Fruit fly (Drosophila melanogaster): Measurements from ENCODE around the gene CG5805.

CG5805 gene

dm6 chr3R:24787042-24787565 lies at the start of gene CG5805:
Gene CG5805, minus strand, starts transcription at chr3R:24787421.
- TF ChIP-seq Myc (optimal IDR thresholded peaks at IDR 0.05) (no peak), h (optimal IDR thresholded peaks at IDR 0.05) (no peak), ttk (optimal IDR thresholded peaks at IDR 0.05) (no peak), Sin3A (optimal IDR thresholded peaks at IDR 0.05) (no peak), insv (optimal IDR thresholded peaks at IDR 0.05) (no peak)

dm6 chr3R:24833652-24834051 lies 46.4 kb upstream of the CG5805 start, which contains the start of gene sosie:
Gene sosie, plus strand, starts transcription at chr3R:24833952.
- TF ChIP-seq ttk (optimal IDR thresholded peaks at IDR 0.05): no peak
- TF ChIP-seq Sin3A (optimal IDR thresholded peaks at IDR 0.05): no peak
- TF ChIP-seq h (optimal IDR thresholded peaks at IDR 0.05): no peak
- TF ChIP-seq Myc (optimal IDR thresholded peaks at IDR 0.05): no peak
- TF ChIP-seq insv (optimal IDR thresholded peaks at IDR 0.05): no peak
- no peak for TF ChIP-seq psq (optimal IDR thresholded peaks at IDR 0.05)

dm6 chr3R:24829887-24830351 lies 42.7 kb upstream of the CG5805 start, which contains the start of the genes Kaz and CG43273:
Gene Kaz, minus strand, starts transcription at chr3R:24829959.
Gene CG43273, plus strand, starts transcription at chr3R:24830301.
- no peak for TF ChIP-seq psq (optimal IDR thresholded peaks at IDR 0.05)
- no peak for TF ChIP-seq h (optimal IDR thresholded peaks at IDR 0.05)
- no peak for TF ChIP-seq insv (optimal IDR thresholded peaks at IDR 0.05)
- no peak for TF ChIP-seq Myc (optimal IDR thresholded peaks at IDR 0.05)
- TF ChIP-seq Sin3A (optimal IDR thresholded peaks at IDR 0.05): no peak
- no peak for TF ChIP-seq ttk (optimal IDR thresholded peaks at IDR 0.05)

- TF ChIP-seq psq (optimal IDR thresholded peaks at IDR 0.05) (no peak), Sin3A (optimal IDR thresholded peaks at IDR 0.05) (no peak), Myc (optimal IDR thresholded peaks at IDR 0.05) (no peak), ttk (optimal IDR thresholded peaks at IDR 0.05) (no peak), insv (optimal IDR thresholded peaks at IDR 0.05) (no peak), h (optimal IDR thresholded peaks at IDR 0.05) (no peak)
Observed at dm6 chr3R:24828234-24828633, 41.0 kb upstream of the CG5805 start, which contains the start of gene RabX4. Gene RabX4, minus strand, starts transcription at chr3R:24828409.

- TF ChIP-seq ttk (optimal IDR thresholded peaks at IDR 0.05): no peak
- no peak for TF ChIP-seq insv (optimal IDR thresholded peaks at IDR 0.05)
- no peak for TF ChIP-seq psq (optimal IDR thresholded peaks at IDR 0.05)
- no peak for TF ChIP-seq h (optimal IDR thresholded peaks at IDR 0.05)
- TF ChIP-seq Myc (optimal IDR thresholded peaks at IDR 0.05): no peak
- no peak for TF ChIP-seq Sin3A (optimal IDR thresholded peaks at IDR 0.05)
Observed at dm6 chr3R:24825548-24825947, 38.3 kb upstream of the CG5805 start, which contains the start of gene niki. Gene niki, minus strand, starts transcription at chr3R:24825648.

dm6 chr3R:24823061-24823460 lies 35.8 kb upstream of the CG5805 start:
- TF ChIP-seq Sin3A (optimal IDR thresholded peaks at IDR 0.05) (no peak), h (optimal IDR thresholded peaks at IDR 0.05) (no peak), psq (optimal IDR thresholded peaks at IDR 0.05) (no peak), ttk (optimal IDR thresholded peaks at IDR 0.05) (no peak), insv (optimal IDR thresholded peaks at IDR 0.05) (no peak), Myc (optimal IDR thresholded peaks at IDR 0.05) (no peak)

dm6 chr3R:24816993-24817854 lies 30.0 kb upstream of the CG5805 start, which contains the start of the genes CG5808 and Saf-B:
Gene CG5808, minus strand, starts transcription at chr3R:24817007.
Gene Saf-B, plus strand, starts transcription at chr3R:24817464.
- TF ChIP-seq psq (optimal IDR thresholded peaks at IDR 0.05): no peak
- TF ChIP-seq Myc (optimal IDR thresholded peaks at IDR 0.05): no peak
- no peak for TF ChIP-seq Sin3A (optimal IDR thresholded peaks at IDR 0.05)
- no peak for TF ChIP-seq ttk (optimal IDR thresholded peaks at IDR 0.05)
- no peak for TF ChIP-seq h (optimal IDR thresholded peaks at IDR 0.05)
- TF ChIP-seq insv (optimal IDR thresholded peaks at IDR 0.05): no peak

dm6 chr3R:24813637-24814301 lies 26.5 kb upstream of the CG5805 start, which contains the start of the genes lili and CG34150:
Gene lili, minus strand, starts transcription at chr3R:24814012.
Gene CG34150, plus strand, starts transcription at chr3R:24814262.
- TF ChIP-seq insv (optimal IDR thresholded peaks at IDR 0.05) (no peak), psq (optimal IDR thresholded peaks at IDR 0.05) (no peak), Myc (optimal IDR thresholded peaks at IDR 0.05) (no peak), Sin3A (optimal IDR thresholded peaks at IDR 0.05) (no peak), h (optimal IDR thresholded peaks at IDR 0.05) (no peak), ttk (optimal IDR thresholded peaks at IDR 0.05) (no peak)

- TF ChIP-seq Myc (optimal IDR thresholded peaks at IDR 0.05): no peak
- no peak for TF ChIP-seq insv (optimal IDR thresholded peaks at IDR 0.05)
- no peak for TF ChIP-seq ttk (optimal IDR thresholded peaks at IDR 0.05)
- TF ChIP-seq Sin3A (optimal IDR thresholded peaks at IDR 0.05): no peak
- no peak for TF ChIP-seq h (optimal IDR thresholded peaks at IDR 0.05)
- TF ChIP-seq psq (optimal IDR thresholded peaks at IDR 0.05): no peak
Observed at dm6 chr3R:24812987-24813636, 25.9 kb upstream of the CG5805 start.

- TF ChIP-seq Sin3A (optimal IDR thresholded peaks at IDR 0.05) (no peak), Myc (optimal IDR thresholded peaks at IDR 0.05) (no peak), h (optimal IDR thresholded peaks at IDR 0.05) (no peak), insv (optimal IDR thresholded peaks at IDR 0.05) (no peak), ttk (optimal IDR thresholded peaks at IDR 0.05) (no peak), psq (optimal IDR thresholded peaks at IDR 0.05) (no peak)
Observed at dm6 chr3R:24812394-24812793, 25.2 kb upstream of the CG5805 start.

All from Kc167 (cell line).